Fruit fly (Drosophila melanogaster) whole organism, prepupa: ENCODE measurements around the gene wkd.

Experiments used
- Blimp-1 ChIP-seq: fragments of 200-800 bp; sonication (Bioruptor generic); optimal IDR thresholded peaks from 3 replicates; lab custom pipeline; 2017; ENCODE audit warnings: missing biosample characterization, missing genetic modification characterization, mild to moderate bottlenecking, moderate library complexity, missing genetic modification reagents
- CG10631 ChIP-seq: fragments of 200-800 bp; sonication (Bioruptor generic); optimal IDR thresholded peaks from 2 replicates; lab custom pipeline; 2016; ENCODE audit warnings: missing biosample characterization, missing genetic modification characterization
- CG10669 ChIP-seq: fragments of 200-800 bp; sonication (Bioruptor generic); optimal IDR thresholded peaks from 3 replicates; lab custom pipeline; 2018; ENCODE audit warnings: missing biosample characterization, mild to moderate bottlenecking, missing genetic modification characterization, moderate library complexity
- CG11294 ChIP-seq: fragments of 200-800 bp; sonication (Bioruptor generic); IDR thresholded peaks from 2 replicates; pipeline ENCODE4 v1.3.6; 2022; ENCODE audit warnings: missing biosample characterization, missing genetic modification characterization
- CG11902 ChIP-seq: fragments of 200-800 bp; sonication (Bioruptor generic); optimal IDR thresholded peaks from 3 replicates; lab custom pipeline; 2016; ENCODE audit warnings: missing biosample characterization, missing genetic modification characterization
- CG15336 ChIP-seq: fragments of 200-800 bp; sonication (Bioruptor generic); IDR thresholded peaks from 2 replicates; pipeline ENCODE4 v1.3.6; 2022; ENCODE audit warnings: missing biosample characterization, missing genetic modification characterization
- CG1621 ChIP-seq: fragments of 200-800 bp; sonication (Bioruptor generic); optimal IDR thresholded peaks from 3 replicates; lab custom pipeline; 2018; ENCODE audit warnings: missing biosample characterization, mild to moderate bottlenecking, missing genetic modification characterization
- CG16779 ChIP-seq: fragments of 200-800 bp; sonication (Bioruptor generic); optimal IDR thresholded peaks from 3 replicates; lab custom pipeline; 2017; ENCODE audit warnings: missing biosample characterization, mild to moderate bottlenecking, missing genetic modification characterization
- CG3032 ChIP-seq: fragments of 200-800 bp; optimal IDR thresholded peaks from 2 replicates; lab custom pipeline; 2019; ENCODE audit warnings: missing biosample characterization, mild to moderate bottlenecking, missing genetic modification characterization, moderate library complexity
- CG32006 ChIP-seq: fragments of 200-800 bp; sonication (Bioruptor generic); optimal IDR thresholded peaks from 3 replicates; lab custom pipeline; 2017; ENCODE audit warnings: missing biosample characterization, mild to moderate bottlenecking, missing genetic modification characterization
- CG4318 ChIP-seq: fragments of 200-800 bp; sonication (Bioruptor generic); optimal IDR thresholded peaks from 3 replicates; lab custom pipeline; 2017; ENCODE audit warnings: missing biosample characterization, mild to moderate bottlenecking, missing genetic modification characterization
- CG6276 ChIP-seq: fragments of 200-800 bp; sonication (Bioruptor generic); optimal IDR thresholded peaks from 2 replicates; lab custom pipeline; 2017; ENCODE audit warnings: missing biosample characterization, mild to moderate bottlenecking, missing genetic modification characterization
- CG6792 ChIP-seq: fragments of 200-800 bp; sonication (Bioruptor generic); optimal IDR thresholded peaks from 3 replicates; lab custom pipeline; 2016; ENCODE audit warnings: missing biosample characterization, missing genetic modification characterization
- CG7368 ChIP-seq: fragments of 200-800 bp; sonication (Bioruptor generic); optimal IDR thresholded peaks from 3 replicates; lab custom pipeline; 2016; ENCODE audit warnings: missing biosample characterization, missing genetic modification characterization
- CG8119 ChIP-seq: fragments of 200-800 bp; sonication (Bioruptor generic); IDR thresholded peaks from 3 replicates; pipeline ENCODE4 v1.3.6; 2022; ENCODE audit warnings: missing biosample characterization, missing genetic modification characterization
- CG8319 ChIP-seq: fragments of 200-800 bp; sonication (Bioruptor generic); optimal IDR thresholded peaks from 3 replicates; lab custom pipeline; 2016; ENCODE audit warnings: missing biosample characterization, missing genetic modification characterization
- CG9139 ChIP-seq: fragments of 200-800 bp; sonication (Bioruptor generic); optimal IDR thresholded peaks from 3 replicates; lab custom pipeline; 2017; ENCODE audit warnings: missing biosample characterization, mild to moderate bottlenecking, missing genetic modification characterization
- Eip75B ChIP-seq: fragments of 200-800 bp; sonication (Bioruptor generic); optimal IDR thresholded peaks from 3 replicates; lab custom pipeline; 2016; ENCODE audit warnings: missing biosample characterization, missing genetic modification characterization
- Eip78C ChIP-seq: fragments of 200-800 bp; sonication (Bioruptor generic); peaks from one replicate; lab custom pipeline; 2016; ENCODE audit warnings: missing biosample characterization, missing genetic modification characterization
- Ets96B ChIP-seq: fragments of 200-800 bp; optimal IDR thresholded peaks from 2 replicates; lab custom pipeline; 2019; ENCODE audit warnings: missing biosample characterization, mild to moderate bottlenecking, missing genetic modification characterization, moderate library complexity
- Gug ChIP-seq: fragments of 200-800 bp; sonication (Bioruptor generic); IDR thresholded peaks from 2 replicates; pipeline ENCODE4 v1.3.6; 2022; ENCODE audit warnings: missing biosample characterization, missing genetic modification characterization
- Hr39 ChIP-seq: fragments of 200-800 bp; sonication (Bioruptor generic); optimal IDR thresholded peaks from 2 replicates; lab custom pipeline; 2016; ENCODE audit warnings: missing biosample characterization, missing genetic modification characterization
- Hr4 ChIP-seq: fragments of 200-800 bp; sonication (Bioruptor generic); optimal IDR thresholded peaks from 3 replicates; lab custom pipeline; 2016; ENCODE audit warnings: missing biosample characterization, missing genetic modification characterization
- Lpt ChIP-seq: fragments of 200-800 bp; sonication (Bioruptor generic); optimal IDR thresholded peaks from 3 replicates; lab custom pipeline; 2016; ENCODE audit warnings: missing biosample characterization, missing genetic modification characterization
- Met ChIP-seq: fragments of 200-800 bp; sonication (Bioruptor generic); optimal IDR thresholded peaks from 3 replicates; lab custom pipeline; 2016; ENCODE audit warnings: missing biosample characterization, missing genetic modification characterization
- OdsH ChIP-seq: fragments of 200-800 bp; sonication (Bioruptor generic); optimal IDR thresholded peaks from 3 replicates; lab custom pipeline; 2016; ENCODE audit warnings: missing biosample characterization, missing genetic modification characterization
- Sox14 ChIP-seq: fragments of 200-800 bp; sonication (Bioruptor generic); optimal IDR thresholded peaks from 3 replicates; lab custom pipeline; 2016; ENCODE audit warnings: missing biosample characterization, missing genetic modification characterization
- achi ChIP-seq: fragments of 200-800 bp; sonication (Bioruptor generic); optimal IDR thresholded peaks from 3 replicates; lab custom pipeline; 2016; ENCODE audit warnings: missing biosample characterization, missing genetic modification characterization
- cyc ChIP-seq: fragments of 200-800 bp; sonication (Bioruptor generic); optimal IDR thresholded peaks from 3 replicates; lab custom pipeline; 2016; ENCODE audit warnings: missing biosample characterization, missing genetic modification characterization
- dac ChIP-seq: fragments of 200-800 bp; sonication (Bioruptor generic); optimal IDR thresholded peaks from 2 replicates; lab custom pipeline; 2017; ENCODE audit warnings: missing biosample characterization, mild to moderate bottlenecking, missing genetic modification characterization
- eg ChIP-seq: fragments of 200-800 bp; sonication (Bioruptor generic); IDR thresholded peaks from 3 replicates; pipeline ENCODE4 v1.3.6; 2022; ENCODE audit warnings: missing biosample characterization, missing genetic modification characterization
- fd85E ChIP-seq: fragments of 200-800 bp; sonication (Bioruptor generic); optimal IDR thresholded peaks from 3 replicates; lab custom pipeline; 2016; ENCODE audit warnings: missing biosample characterization, missing genetic modification characterization
- fkh ChIP-seq: fragments of 200-800 bp; sonication (Bioruptor generic); optimal IDR thresholded peaks from 3 replicates; lab custom pipeline; 2017; ENCODE audit warnings: missing biosample characterization, mild to moderate bottlenecking, missing genetic modification characterization, moderate library complexity
- lz ChIP-seq: fragments of 200-800 bp; sonication (Bioruptor generic); optimal IDR thresholded peaks from 3 replicates; lab custom pipeline; 2016; ENCODE audit warnings: missing biosample characterization, missing genetic modification characterization
- net ChIP-seq: fragments of 200-800 bp; sonication (Bioruptor generic); optimal IDR thresholded peaks from 3 replicates; lab custom pipeline; 2016; ENCODE audit warnings: missing biosample characterization, missing genetic modification characterization
- pdm3 ChIP-seq: fragments of 200-800 bp; sonication (Bioruptor generic); optimal IDR thresholded peaks from 3 replicates; lab custom pipeline; 2016; ENCODE audit warnings: missing biosample characterization, missing genetic modification characterization
- salr ChIP-seq, 2 experiments: fragments of 200-800 bp; sonication (Bioruptor generic); optimal IDR thresholded peaks; 3 replicates each; lab custom pipeline; 2016 to 2018; ENCODE audit warnings: missing biosample characterization in 2 of 2, missing genetic modification characterization in 2 of 2, mild to moderate bottlenecking in 1 of 2
- spab ChIP-seq: fragments of 200-800 bp; sonication (Bioruptor generic); optimal IDR thresholded peaks from 2 replicates; lab custom pipeline; 2017; ENCODE audit warnings: missing biosample characterization, mild to moderate bottlenecking, missing genetic modification characterization, missing genetic modification reagents
- ss ChIP-seq, 2 experiments: fragments of 200-800 bp; sonication (Bioruptor generic); optimal IDR thresholded peaks; 2 replicates in 1 of 2; 3 replicates in 1 of 2; lab custom pipeline; 2017 to 2018; ENCODE audit warnings: mild to moderate bottlenecking in 2 of 2, missing biosample characterization in 2 of 2, missing genetic modification characterization in 2 of 2, moderate library complexity in 1 of 2
- topi ChIP-seq: fragments of 200-800 bp; sonication (Bioruptor generic); optimal IDR thresholded peaks from 3 replicates; lab custom pipeline; 2016; ENCODE audit warnings: missing biosample characterization, missing genetic modification characterization
- vri ChIP-seq: fragments of 200-800 bp; sonication (Bioruptor generic); optimal IDR thresholded peaks from 3 replicates; lab custom pipeline; 2016; ENCODE audit warnings: missing biosample characterization, mild to moderate bottlenecking, missing genetic modification characterization

wkd gene

DNA sequence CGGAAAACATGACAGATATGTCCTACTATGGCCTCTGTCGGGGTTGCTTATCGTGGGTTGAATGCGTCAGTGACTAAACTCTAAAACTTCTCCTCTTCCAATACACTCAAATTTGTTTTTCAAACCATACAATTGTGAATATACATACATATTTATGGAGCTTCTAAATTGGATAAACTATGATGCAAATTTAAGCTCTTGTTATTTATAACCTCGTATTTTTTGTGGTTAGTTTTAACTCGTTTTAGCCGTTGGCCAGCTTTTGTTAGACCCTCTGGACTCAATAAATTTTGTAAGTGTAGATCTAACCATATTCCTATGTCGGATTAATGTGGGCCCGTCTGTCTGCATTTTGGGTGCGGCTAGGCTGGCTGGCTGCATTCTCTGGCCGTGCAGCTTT is 36.0 kb downstream of the wkd start (continued):
- TF ChIP-seq CG7368 (GFP tag; lab: Kevin White, UChicago), result peak; percentile 2
- no peak for TF ChIP-seq Met (GFP tag; lab: Kevin White, UChicago)
- TF ChIP-seq vri (GFP tag; lab: Kevin White, UChicago), result no peak

DNA sequence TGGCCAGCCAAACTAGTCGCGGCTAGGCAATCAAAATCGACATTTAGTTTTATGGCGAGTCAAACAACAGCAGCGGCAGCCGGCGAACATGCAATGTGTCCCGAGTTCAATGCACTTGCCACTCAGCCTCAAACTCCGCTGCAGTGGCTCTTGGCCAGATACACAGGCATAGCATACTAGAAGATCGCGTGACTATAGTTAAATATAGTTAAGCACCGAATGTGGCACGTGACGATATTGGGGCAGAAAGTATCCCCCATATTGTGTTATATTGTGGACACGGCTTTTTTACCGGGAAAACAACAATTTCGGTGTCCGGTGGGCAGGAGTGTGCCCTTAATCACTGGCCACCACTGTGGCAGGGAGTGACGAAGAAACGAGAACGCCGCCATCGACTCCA is 36.5 kb downstream of the wkd start:
- TF ChIP-seq ss (GFP tag; optimal IDR thresholded peaks at IDR 0.05; lab: Kevin White, UChicago), result peak in 1 of 2 experiments; percentile 84
- TF ChIP-seq eg (GFP tag; lab: Robert Waterston, UW), result peak; percentile 51; the same call in 2 of the 3 replicates
- no peak for TF ChIP-seq Gug (GFP tag; lab: Robert Waterston, UW)
- no peak for TF ChIP-seq spab (GFP tag; lab: Kevin White, UChicago)
- TF ChIP-seq achi (GFP tag; lab: Kevin White, UChicago), result no peak
- TF ChIP-seq Eip78C (GFP tag; lab: Kevin White, UChicago), result peak; percentile 4
- peak; percentile 10 for TF ChIP-seq CG6276 (GFP tag; lab: Kevin White, UChicago)
- TF ChIP-seq Sox14 (GFP tag; lab: Kevin White, UChicago), result no peak
- TF ChIP-seq fd85E (GFP tag; lab: Kevin White, UChicago), result no peak
- TF ChIP-seq Hr39 (GFP tag; lab: Kevin White, UChicago), result no peak
- TF ChIP-seq cyc (GFP tag; lab: Kevin White, UChicago), result no peak
- TF ChIP-seq CG4318 (GFP tag; lab: Kevin White, UChicago), result no peak
- TF ChIP-seq CG15336 (GFP tag; lab: Robert Waterston, UW), result peak; percentile 11; the same call in 1 of the 2 replicates

DNA sequence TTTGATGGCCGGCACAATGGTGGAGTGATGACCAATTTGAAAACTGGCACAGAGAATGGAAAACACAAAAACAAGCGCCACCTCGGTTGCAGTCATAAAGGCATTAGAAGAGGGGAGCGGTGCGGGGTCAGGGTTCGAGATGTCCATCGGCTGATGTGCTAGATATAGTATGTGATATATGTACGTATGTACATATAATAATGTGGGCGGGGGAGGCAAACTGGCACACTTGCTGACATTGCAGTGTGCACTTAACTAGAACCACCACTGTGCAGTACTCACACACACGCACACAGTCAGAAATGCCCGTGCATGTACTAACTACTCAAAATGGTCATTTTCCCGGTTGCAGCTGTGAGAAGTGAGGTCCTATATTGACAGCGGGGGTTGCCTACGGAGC is 37.5 kb downstream of the wkd start:
- TF ChIP-seq CG6792 (no peak), Sox14 (GFP tag; lab: Kevin White, UChicago) (no peak), dac (GFP tag; lab: Kevin White, UChicago) (no peak), Eip75B (GFP tag; lab: Kevin White, UChicago) (no peak), CG3032 (tag; lab: Kevin White, UChicago) (no peak), cyc (GFP tag; lab: Kevin White, UChicago) (no peak), CG10631 (GFP tag; lab: Kevin White, UChicago) (peak; percentile 1), ss (GFP tag; optimal IDR thresholded peaks at IDR 0.05; lab: Kevin White, UChicago) (no peak), CG15336 (GFP tag; lab: Robert Waterston, UW) (peak; percentile 28; the same call in 1 of the 2 replicates), Eip78C (GFP tag; lab: Kevin White, UChicago) (peak; percentile 32)
- TF ChIP-seq, all 60 proteins: peak for 3

DNA sequence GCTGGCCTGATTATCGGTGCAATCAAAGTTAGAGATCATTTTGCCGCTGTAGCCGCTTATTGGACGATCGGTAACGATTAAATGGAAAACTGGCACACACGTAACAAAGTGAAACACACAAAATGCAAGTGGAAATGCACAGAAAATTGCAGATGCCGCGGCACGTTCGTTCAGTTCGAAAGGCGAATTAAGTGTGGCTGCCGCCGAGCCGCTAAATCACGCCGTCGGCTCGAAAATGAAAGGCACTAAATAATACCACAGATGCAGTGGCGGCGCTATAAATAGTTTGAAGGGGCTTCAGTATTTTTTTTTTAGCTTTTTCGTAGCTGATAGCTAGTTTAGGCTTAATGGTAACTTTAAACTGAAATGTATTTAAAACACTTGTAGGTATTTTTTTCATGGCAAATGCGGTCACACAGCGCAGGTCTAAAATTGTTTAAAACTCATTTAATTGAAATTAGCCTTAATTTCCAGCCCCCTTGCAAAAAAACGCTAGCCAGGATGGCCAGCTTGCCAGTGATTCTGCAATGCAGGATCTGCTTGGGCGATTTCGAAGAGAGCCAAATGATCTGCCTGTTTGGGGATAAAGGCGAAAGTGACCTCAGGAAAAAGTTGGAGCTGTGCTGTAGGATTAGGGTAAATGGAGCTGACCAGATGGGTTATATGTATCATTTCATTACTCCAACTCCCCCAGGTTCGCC is 38.5 kb downstream of the wkd start, which contains the start of the genes Jupiter and CG14710:
TSS of gene Jupiter (minus strand) at position 198 of the 701 bp plus-strand sequence.
TSS of gene CG14710 (plus strand) at position 382 of the 701 bp plus-strand sequence.
- TF ChIP-seq CG8319 (GFP tag; lab: Kevin White, UChicago) (no peak), CG8119 (GFP tag; lab: Robert Waterston, UW) (peak; percentile 37; the same call in 1 of the 3 replicates), Ets96B (tag; lab: Kevin White, UChicago) (peak; percentile 19), CG10669 (GFP tag; lab: Kevin White, UChicago) (no peak), CG32006 (no peak), CG16779 (no peak), CG6792 (peak; percentile 17), lz (GFP tag; lab: Kevin White, UChicago) (peak; percentile 73), salr (GFP tag; optimal IDR thresholded peaks at IDR 0.05; lab: Kevin White, UChicago) (peak in 1 of 2 experiments; percentile 16), eg (GFP tag; lab: Robert Waterston, UW) (peak; percentile 70; the same call in 2 of the 3 replicates), dac (GFP tag; lab: Kevin White, UChicago) (no peak), Met (GFP tag; lab: Kevin White, UChicago) (no peak), Lpt (GFP tag; lab: Kevin White, UChicago) (no peak), CG9139 (GFP tag; lab: Kevin White, UChicago) (no peak), OdsH (GFP tag; lab: Kevin White, UChicago) (peak; percentile 47), CG1621 (peak; percentile 39), net (GFP tag; lab: Kevin White, UChicago) (no peak), CG7368 (GFP tag; lab: Kevin White, UChicago) (peak; percentile 6), fd85E (GFP tag; lab: Kevin White, UChicago) (no peak), topi (peak; percentile 36), CG11294 (GFP tag; lab: Robert Waterston, UW) (peak; percentile 57; the same call in 1 of the 2 replicates), Hr4 (GFP tag; lab: Kevin White, UChicago) (peak; percentile 37), fkh (GFP tag; lab: Kevin White, UChicago) (no peak), Blimp-1 (no peak), CG11902 (GFP tag; lab: Kevin White, UChicago) (peak; percentile 22), CG15336 (GFP tag; lab: Robert Waterston, UW) (no peak; the same call in 1 of the 2 replicates), ss (GFP tag; optimal IDR thresholded peaks at IDR 0.05; lab: Kevin White, UChicago) (peak; percentile 52 to 61), cyc (GFP tag; lab: Kevin White, UChicago) (peak; percentile 72), CG10631 (GFP tag; lab: Kevin White, UChicago) (no peak), achi (GFP tag; lab: Kevin White, UChicago) (peak; percentile 30), CG3032 (tag; lab: Kevin White, UChicago) (peak; percentile 52), Gug (GFP tag; lab: Robert Waterston, UW) (peak; percentile 50; the same call in 1 of the 2 replicates), pdm3 (no peak)
